Fruit fly (Drosophila melanogaster) whole organism, adult: Measurements from ENCODE around the gene Usp14.

Source experiments
- CG11617 ChIP-seq: fragments of 200-800 bp; sonication (Bioruptor generic); optimal IDR thresholded peaks from 2 replicates; lab custom pipeline; 2017; ENCODE audit warnings: mild to moderate bottlenecking, missing biosample characterization, missing genetic modification reagents, missing genetic modification characterization
- CG12768 ChIP-seq: fragments of 200-800 bp; sonication (Bioruptor generic); optimal IDR thresholded peaks from 2 replicates; lab custom pipeline; 2017; ENCODE audit warnings: missing biosample characterization, missing genetic modification characterization, mild to moderate bottlenecking, moderate library complexity, missing genetic modification reagents
- CG14711 ChIP-seq: fragments of 200-800 bp; sonication (Bioruptor generic); optimal IDR thresholded peaks from 2 replicates; lab custom pipeline; 2018; ENCODE audit warnings: missing biosample characterization, mild to moderate bottlenecking, missing genetic modification characterization, moderate library complexity
- CG1620 ChIP-seq: fragments of 200-800 bp; sonication (Bioruptor generic); optimal IDR thresholded peaks from 2 replicates; lab custom pipeline; 2016; ENCODE audit warnings: missing biosample characterization, missing genetic modification characterization
- CG33017 ChIP-seq: fragments of 200-800 bp; sonication (Bioruptor generic); optimal IDR thresholded peaks from 2 replicates; lab custom pipeline; 2018; ENCODE audit warnings: missing biosample characterization, mild to moderate bottlenecking, missing genetic modification characterization, moderate library complexity
- CG5204 ChIP-seq: fragments of 200-800 bp; sonication (Bioruptor generic); optimal IDR thresholded peaks from 2 replicates; lab custom pipeline; 2016; ENCODE audit warnings: missing biosample characterization, missing genetic modification characterization
- CG7045 ChIP-seq: fragments of 200-800 bp; sonication (Bioruptor generic); optimal IDR thresholded peaks from 2 replicates; lab custom pipeline; 2017; ENCODE audit warnings: missing biosample characterization, mild to moderate bottlenecking, missing genetic modification characterization
- CG7101 ChIP-seq: fragments of 200-800 bp; sonication (Bioruptor generic); optimal IDR thresholded peaks from 2 replicates; lab custom pipeline; 2018; ENCODE audit warnings: missing biosample characterization, mild to moderate bottlenecking, missing genetic modification characterization, moderate library complexity
- Clk ChIP-seq: fragments of 200-800 bp; sonication (Bioruptor generic); optimal IDR thresholded peaks from 2 replicates; lab custom pipeline; 2017; ENCODE audit warnings: missing biosample characterization, missing genetic modification characterization
- Crg-1 ChIP-seq: fragments of 200-800 bp; sonication (Bioruptor generic); optimal IDR thresholded peaks from 2 replicates; lab custom pipeline; 2016; ENCODE audit warnings: missing biosample characterization, missing genetic modification characterization
- Hr96 ChIP-seq: fragments of 200-800 bp; sonication (Bioruptor generic); optimal IDR thresholded peaks from 2 replicates; lab custom pipeline; 2016; ENCODE audit warnings: missing biosample characterization, missing genetic modification characterization
- Mnt ChIP-seq: fragments of 200-800 bp; sonication (Bioruptor generic); optimal IDR thresholded peaks from 2 replicates; lab custom pipeline; 2016; ENCODE audit warnings: missing biosample characterization, mild to moderate bottlenecking, missing genetic modification characterization
- bab1 ChIP-seq: fragments of 200-800 bp; sonication (Bioruptor generic); optimal IDR thresholded peaks from 3 replicates; lab custom pipeline; 2019; ENCODE audit warnings: missing biosample characterization, mild to moderate bottlenecking, missing genetic modification characterization, moderate library complexity
- cic ChIP-seq: fragments of 200-800 bp; sonication (Bioruptor generic); optimal IDR thresholded peaks from 2 replicates; lab custom pipeline; 2017; ENCODE audit warnings: missing biosample characterization, mild to moderate bottlenecking, missing genetic modification characterization, moderate library complexity
- cnc ChIP-seq, 2 experiments: fragments of >200 bp; optimal IDR thresholded peaks; 2 replicates each; lab custom pipeline; 2017
- kay ChIP-seq: fragments of 200-800 bp; sonication (Bioruptor generic); peaks from one replicate; lab custom pipeline; 2016; ENCODE audit warnings: missing biosample characterization, missing genetic modification characterization, borderline replicate concordance
- ovo ChIP-seq: fragments of 200-800 bp; sonication (Bioruptor generic); optimal IDR thresholded peaks from 2 replicates; lab custom pipeline; 2016; ENCODE audit warnings: missing biosample characterization, missing genetic modification characterization
- pad ChIP-seq: fragments of 200-800 bp; sonication (Bioruptor generic); optimal IDR thresholded peaks from 3 replicates; lab custom pipeline; 2017; ENCODE audit warnings: missing biosample characterization, missing genetic modification characterization, mild to moderate bottlenecking, moderate library complexity, missing genetic modification reagents
- tj ChIP-seq: fragments of 200-800 bp; sonication (Bioruptor generic); optimal IDR thresholded peaks from 3 replicates; lab custom pipeline; 2017; ENCODE audit warnings: missing biosample characterization, mild to moderate bottlenecking, missing genetic modification characterization, moderate library complexity
- toe ChIP-seq: fragments of 200-800 bp; sonication (Bioruptor generic); optimal IDR thresholded peaks from 2 replicates; lab custom pipeline; 2016; ENCODE audit warnings: missing biosample characterization, missing genetic modification characterization

The Usp14 gene

DNA sequence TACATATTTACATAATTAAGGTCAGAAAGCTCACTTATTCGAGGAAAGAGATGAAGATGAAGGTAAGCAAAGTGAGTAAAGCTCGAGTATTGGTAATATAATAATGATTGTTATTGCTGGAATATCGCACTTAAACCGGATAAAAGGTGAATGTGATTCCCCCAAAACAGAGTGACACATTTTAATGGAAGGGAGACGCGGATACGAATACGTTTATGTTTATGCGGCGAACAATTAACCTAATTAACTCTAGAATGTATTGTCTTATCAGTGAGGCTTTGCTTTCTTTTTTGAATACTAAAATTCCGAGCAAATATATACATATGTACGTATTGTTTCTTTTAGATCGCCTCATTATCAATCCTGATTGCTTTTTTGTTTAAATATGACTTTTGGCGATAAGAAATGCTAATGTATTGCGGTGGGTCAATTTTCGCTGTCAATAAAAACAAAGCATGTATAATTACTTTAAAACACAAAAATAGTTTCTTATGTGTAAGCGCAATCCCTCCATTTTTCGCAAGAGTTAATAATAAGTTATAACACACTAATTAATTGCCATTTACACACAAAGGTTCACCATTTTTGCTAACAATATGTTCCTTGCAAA is 8.6 kb downstream of the Usp14 start:
- TF ChIP-seq kay (GFP tag; lab: Kevin White, UChicago) (peak; percentile 64), CG33017 (no peak), Crg-1 (GFP tag; lab: Kevin White, UChicago) (no peak), cic (GFP tag; lab: Kevin White, UChicago) (no peak)

DNA sequence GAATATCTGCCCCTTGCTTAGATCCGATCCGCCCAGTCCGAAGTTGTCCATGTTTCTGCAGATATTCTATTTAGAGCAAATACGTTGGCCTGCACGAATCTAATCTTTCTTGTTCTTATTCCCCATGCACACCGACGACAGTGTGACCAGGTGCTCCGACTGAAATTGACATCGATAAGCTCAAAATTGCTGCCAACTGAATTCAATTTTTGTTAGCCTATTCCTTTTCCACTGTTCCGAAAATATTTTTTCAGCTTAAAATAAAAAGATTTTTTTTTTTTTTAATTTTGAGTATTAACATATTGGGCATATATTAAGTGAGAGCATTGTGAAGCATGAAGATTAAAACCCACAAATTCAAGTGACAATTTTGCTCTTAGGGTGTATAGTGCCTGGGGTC is 10.4 kb downstream of the Usp14 start, which contains the start of gene nmd:
nmd (minus strand) TSS at position 162 of the 400 bp plus-strand sequence.
- no peak for TF ChIP-seq cnc (optimal IDR thresholded peaks at IDR 0.05; lab: Kevin White, UChicago)
- TF ChIP-seq CG33017: peak; percentile 12
- TF ChIP-seq Clk (GFP tag; lab: Kevin White, UChicago): no peak
- no peak for TF ChIP-seq toe
- TF ChIP-seq kay (GFP tag; lab: Kevin White, UChicago): peak; percentile 67
- TF ChIP-seq CG7045 (GFP tag; lab: Kevin White, UChicago): no peak
- TF ChIP-seq CG12768 (GFP tag; lab: Kevin White, UChicago): no peak
- TF ChIP-seq tj (GFP tag; lab: Kevin White, UChicago): no peak
- no peak for TF ChIP-seq pad (GFP tag; lab: Kevin White, UChicago)
- no peak for TF ChIP-seq Crg-1 (GFP tag; lab: Kevin White, UChicago)
- no peak for TF ChIP-seq Hr96
- no peak for TF ChIP-seq ovo
- TF ChIP-seq CG1620 (GFP tag; lab: Kevin White, UChicago): no peak
- no peak for TF ChIP-seq cic (GFP tag; lab: Kevin White, UChicago)
- TF ChIP-seq bab1: peak; percentile 61
- peak; percentile 28 for TF ChIP-seq CG14711 (tag; lab: Kevin White, UChicago)
- TF ChIP-seq CG5204 (GFP tag; lab: Kevin White, UChicago): no peak
- no peak for TF ChIP-seq CG7101 (tag; lab: Kevin White, UChicago)
- peak; percentile 79 for TF ChIP-seq Mnt (GFP tag; lab: Kevin White, UChicago)
- no peak for TF ChIP-seq CG11617 (GFP tag; lab: Kevin White, UChicago)

- no peak for TF ChIP-seq kay (GFP tag; lab: Kevin White, UChicago)
- no peak for TF ChIP-seq CG5204 (GFP tag; lab: Kevin White, UChicago)
Measured at dm6 chr2L:10301918-10302317, 12.3 kb downstream of the Usp14 start, which contains the start of gene CG13138. CG13138 (minus strand) TSS chr2L:10302018.

DNA sequence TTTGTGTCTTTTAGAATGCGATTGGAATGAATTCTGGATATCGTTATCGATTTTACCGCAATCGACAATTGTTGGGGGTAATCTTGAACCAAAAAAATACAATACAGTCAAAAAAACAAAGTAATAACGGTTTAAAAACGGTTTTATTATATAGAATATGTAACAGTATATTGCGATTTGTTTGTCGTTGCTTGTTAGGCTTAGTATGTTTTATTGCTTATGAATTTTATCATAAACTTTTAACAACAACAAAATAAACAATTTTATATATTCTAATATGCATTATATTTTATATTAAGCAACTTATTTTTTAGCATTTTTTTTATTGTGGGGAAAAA is 14.4 kb downstream of the Usp14 start, which contains the start of gene CYLD:
CYLD (minus strand) TSS at position 38 of the 338 bp plus-strand sequence.
- TF ChIP-seq CG1620 (GFP tag; lab: Kevin White, UChicago) (no peak), CG7045 (GFP tag; lab: Kevin White, UChicago) (peak; percentile 21), CG11617 (GFP tag; lab: Kevin White, UChicago) (peak; percentile 70), CG14711 (tag; lab: Kevin White, UChicago) (peak; percentile 63), Crg-1 (GFP tag; lab: Kevin White, UChicago) (peak; percentile 5), toe (no peak), pad (GFP tag; lab: Kevin White, UChicago) (no peak), tj (GFP tag; lab: Kevin White, UChicago) (peak; percentile 2), ovo (no peak), CG33017 (peak; percentile 55), CG12768 (GFP tag; lab: Kevin White, UChicago) (no peak), bab1 (peak; percentile 62), CG7101 (tag; lab: Kevin White, UChicago) (peak; percentile 73)

dm6 chr2L:10299077-10299809 is 15.0 kb downstream of the Usp14 start:
- TF ChIP-seq Hr96 (no peak), Crg-1 (GFP tag; lab: Kevin White, UChicago) (no peak), CG11617 (GFP tag; lab: Kevin White, UChicago) (no peak), tj (GFP tag; lab: Kevin White, UChicago) (peak; percentile 30), kay (GFP tag; lab: Kevin White, UChicago) (peak; percentile 93)

DNA sequence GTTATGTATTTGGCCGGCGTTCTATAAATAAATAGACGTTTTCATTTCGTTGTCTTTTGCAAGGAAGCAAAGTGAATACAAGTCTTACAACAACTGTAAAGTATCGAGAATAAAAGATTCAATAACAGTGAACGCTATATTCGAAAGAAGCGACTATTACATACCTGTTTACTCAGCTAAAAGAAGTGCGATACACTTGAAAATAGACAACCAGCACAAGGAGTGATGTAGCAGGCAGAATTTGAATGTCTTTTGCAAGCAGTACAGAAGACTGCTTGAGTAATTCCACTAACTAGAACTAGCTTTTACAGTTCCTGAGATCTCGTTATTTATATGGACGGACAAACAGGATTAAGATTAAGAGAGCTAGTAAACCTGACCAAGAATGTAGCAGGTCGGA is 15.9 kb downstream of the Usp14 start:
- peak; percentile 75 for TF ChIP-seq kay (GFP tag; lab: Kevin White, UChicago)
- peak; percentile 4 for TF ChIP-seq tj (GFP tag; lab: Kevin White, UChicago)
- TF ChIP-seq bab1: no peak
